Worm (Caenorhabditis elegans) whole organism, mixed stage, embryonic: ENCODE measurements around the gene K08E5.1.

ENCODE experiments used
- bed-3 ChIP-seq: fragments of 200-800 bp; sonication (Bioruptor generic); optimal IDR thresholded peaks from 3 replicates; lab custom pipeline; 2018; ENCODE audit warnings: mild to moderate bottlenecking, missing genetic modification characterization, moderate library complexity, missing compliant biosample characterization
- blmp-1 ChIP-seq: fragments of 150-350 bp; optimal IDR thresholded peaks from 2 replicates; lab custom pipeline; 2014; ENCODE audit warnings: missing biosample characterization, missing genetic modification characterization
- ceh-39 ChIP-seq: fragments of 150-350 bp; optimal IDR thresholded peaks from 2 replicates; lab custom pipeline; 2014; ENCODE audit warnings: missing biosample characterization, missing genetic modification characterization
- ceh-43 ChIP-seq: fragments of 200-800 bp; sonication (Bioruptor generic); optimal IDR thresholded peaks from 2 replicates; lab custom pipeline; 2018; ENCODE audit warnings: mild to moderate bottlenecking, missing genetic modification characterization, moderate library complexity, missing compliant biosample characterization
- ceh-83 ChIP-seq: fragments of 200-800 bp; sonication (Bioruptor generic); optimal IDR thresholded peaks from 2 replicates; lab custom pipeline; 2018; ENCODE audit warnings: mild to moderate bottlenecking, missing genetic modification characterization, missing compliant biosample characterization
- ces-1 ChIP-seq: fragments of 150-350 bp; optimal IDR thresholded peaks from 2 replicates; lab custom pipeline; 2014; ENCODE audit warnings: missing biosample characterization, missing genetic modification reagents, missing genetic modification characterization
- drap-1 ChIP-seq: fragments of 200-800 bp; sonication (Bioruptor generic); optimal IDR thresholded peaks from 3 replicates; lab custom pipeline; 2018; ENCODE audit warnings: mild to moderate bottlenecking, missing genetic modification characterization, missing compliant biosample characterization
- elt-1 ChIP-seq: sonication (generic microtip); optimal IDR thresholded peaks from 2 replicates; lab custom pipeline; 2017; ENCODE audit warnings: missing genetic modification characterization, mild to moderate bottlenecking, missing compliant biosample characterization, antibody characterized with exemption, moderate library complexity, borderline replicate concordance; ENCODE audit not compliant: insufficient read depth
- elt-3 ChIP-seq: fragments of 150-350 bp; optimal IDR thresholded peaks from 2 replicates; lab custom pipeline; 2014; ENCODE audit warnings: missing biosample characterization, missing genetic modification characterization
- flh-1 ChIP-seq: fragments of 200-800 bp; sonication (Bioruptor generic); optimal IDR thresholded peaks from 2 replicates; lab custom pipeline; 2018; ENCODE audit warnings: mild to moderate bottlenecking, missing genetic modification characterization, moderate library complexity, missing compliant biosample characterization
- ham-2 ChIP-seq: fragments of 200-800 bp; sonication (Bioruptor generic); optimal IDR thresholded peaks from 2 replicates; lab custom pipeline; 2018; ENCODE audit warnings: mild to moderate bottlenecking, missing genetic modification characterization, missing compliant biosample characterization
- hlh-1 ChIP-seq: fragments of 150-350 bp; optimal IDR thresholded peaks from 2 replicates; lab custom pipeline; 2014; ENCODE audit warnings: missing biosample characterization, missing genetic modification reagents, missing genetic modification characterization
- lin-13 ChIP-seq: fragments of 150-350 bp; optimal IDR thresholded peaks from 2 replicates; lab custom pipeline; 2014; ENCODE audit warnings: missing biosample characterization, missing genetic modification characterization
- lin-32 ChIP-seq: fragments of 200-800 bp; sonication (Bioruptor generic); optimal IDR thresholded peaks from 2 replicates; lab custom pipeline; 2018; ENCODE audit warnings: mild to moderate bottlenecking, missing genetic modification characterization, missing compliant biosample characterization
- lsy-2 ChIP-seq: fragments of 150-350 bp; optimal IDR thresholded peaks from 2 replicates; lab custom pipeline; 2014; ENCODE audit warnings: missing biosample characterization, missing genetic modification characterization
- mab-5 ChIP-seq: fragments of 150-350 bp; optimal IDR thresholded peaks from 2 replicates; lab custom pipeline; 2014; ENCODE audit warnings: missing biosample characterization, missing genetic modification characterization
- mep-1 ChIP-seq: fragments of 150-350 bp; optimal IDR thresholded peaks from 2 replicates; lab custom pipeline; 2017; ENCODE audit warnings: missing biosample characterization, missing genetic modification reagents, missing genetic modification characterization, inconsistent platforms
- mls-2 ChIP-seq: sonication (generic microtip); optimal IDR thresholded peaks from 2 replicates; lab custom pipeline; 2016; ENCODE audit warnings: mild to moderate bottlenecking, missing genetic modification characterization, moderate library complexity, missing compliant biosample characterization
- nhr-12 ChIP-seq: fragments of 150-350 bp; optimal IDR thresholded peaks from 2 replicates; lab custom pipeline; 2014; ENCODE audit warnings: missing biosample characterization, missing genetic modification characterization
- nhr-2 ChIP-seq: fragments of 150-350 bp; optimal IDR thresholded peaks from 2 replicates; lab custom pipeline; 2014; ENCODE audit warnings: missing biosample characterization, missing genetic modification characterization
- nhr-237 ChIP-seq: fragments of 150-350 bp; optimal IDR thresholded peaks from 2 replicates; lab custom pipeline; 2014; ENCODE audit warnings: missing biosample characterization, missing genetic modification characterization
- nhr-28 ChIP-seq: fragments of 150-350 bp; optimal IDR thresholded peaks from 2 replicates; lab custom pipeline; 2014; ENCODE audit warnings: missing biosample characterization, missing genetic modification characterization
- nhr-76 ChIP-seq: sonication (generic microtip); optimal IDR thresholded peaks from 2 replicates; lab custom pipeline; 2017; ENCODE audit warnings: missing biosample characterization, missing genetic modification characterization
- pha-4 ChIP-seq: fragments of 150-350 bp; optimal IDR thresholded peaks from 2 replicates; lab custom pipeline; 2018; ENCODE audit warnings: missing biosample characterization, missing genetic modification reagents, missing genetic modification characterization
- sem-2 ChIP-seq: fragments of 200-800 bp; sonication (Bioruptor generic); optimal IDR thresholded peaks from 2 replicates; lab custom pipeline; 2018; ENCODE audit warnings: mild to moderate bottlenecking, missing genetic modification characterization, missing compliant biosample characterization
- snpc-4 ChIP-seq: fragments of 150-350 bp; optimal IDR thresholded peaks from 2 replicates; lab custom pipeline; 2014; ENCODE audit warnings: missing biosample characterization, missing genetic modification characterization
- sptf-1 ChIP-seq: sonication (generic microtip); optimal IDR thresholded peaks from 2 replicates; lab custom pipeline; 2017; ENCODE audit warnings: mild to moderate bottlenecking, missing genetic modification characterization, moderate library complexity, missing compliant biosample characterization
- tbx-8 ChIP-seq: fragments of 200-800 bp; sonication (Bioruptor generic); optimal IDR thresholded peaks from 2 replicates; lab custom pipeline; 2018; ENCODE audit warnings: mild to moderate bottlenecking, missing genetic modification characterization, moderate library complexity, missing compliant biosample characterization
- unc-120 ChIP-seq: sonication (generic microtip); optimal IDR thresholded peaks from 2 replicates; lab custom pipeline; 2017; ENCODE audit warnings: missing genetic modification characterization, missing compliant biosample characterization; ENCODE audit not compliant: poor library complexity, severe bottlenecking
- unc-39 ChIP-seq: fragments of 150-350 bp; optimal IDR thresholded peaks from 2 replicates; lab custom pipeline; 2014; ENCODE audit warnings: missing biosample characterization, missing genetic modification characterization
- zip-8 ChIP-seq: fragments of 150-350 bp; optimal IDR thresholded peaks from 2 replicates; lab custom pipeline; 2014; ENCODE audit warnings: missing biosample characterization, missing genetic modification characterization
- ztf-11 ChIP-seq: fragments of 150-350 bp; optimal IDR thresholded peaks from 2 replicates; lab custom pipeline; 2014; ENCODE audit warnings: missing biosample characterization, missing genetic modification characterization

The K08E5.1 gene

ce11 chrIII:10153003-10153402, 6.4 kb upstream of the K08E5.1 start:
- TF ChIP-seq mls-2, result no peak
- TF ChIP-seq ces-1 (GFP tag; lab: Kevin White, UChicago), result peak; percentile 84
- no peak for TF ChIP-seq zip-8 (tag; lab: Kevin White, UChicago)
- no peak for TF ChIP-seq ceh-39 (tag; lab: Kevin White, UChicago)

ce11 chrIII:10152495-10152894, 5.9 kb upstream of the K08E5.1 start, which contains the start of gene nac-3:
Gene nac-3, plus strand, starts transcription at chrIII:10152795.
- TF ChIP-seq lsy-2 (tag; lab: Kevin White, UChicago) (no peak), lin-13 (tag; lab: Kevin White, UChicago) (no peak), ztf-11 (tag; lab: Kevin White, UChicago) (no peak), unc-120 (no peak), blmp-1 (tag; lab: Kevin White, UChicago) (no peak), nhr-237 (tag; lab: Kevin White, UChicago) (no peak), drap-1 (GFP tag; lab: Kevin White, UChicago) (no peak), tbx-8 (GFP tag; lab: Kevin White, UChicago) (no peak), nhr-12 (no peak), mab-5 (no peak), hlh-1 (no peak), mls-2 (no peak), snpc-4 (tag; lab: Kevin White, UChicago) (no peak), pha-4 (tag; lab: Kevin White, UChicago) (no peak)

- TF ChIP-seq unc-39 (tag; lab: Kevin White, UChicago) (no peak), bed-3 (GFP tag; lab: Kevin White, UChicago) (no peak), ham-2 (GFP tag; lab: Kevin White, UChicago) (no peak), snpc-4 (tag; lab: Kevin White, UChicago) (no peak), lin-32 (GFP tag; lab: Kevin White, UChicago) (no peak), unc-120 (peak; percentile 16), zip-8 (tag; lab: Kevin White, UChicago) (no peak), pha-4 (tag; lab: Kevin White, UChicago) (no peak), drap-1 (GFP tag; lab: Kevin White, UChicago) (no peak), mep-1 (tag; lab: Kevin White, UChicago) (no peak), ces-1 (GFP tag; lab: Kevin White, UChicago) (peak; percentile 44), flh-1 (GFP tag; lab: Kevin White, UChicago) (no peak), ztf-11 (tag; lab: Kevin White, UChicago) (no peak), nhr-76 (tag; lab: Kevin White, UChicago) (no peak)
Measured at ce11 chrIII:10151719-10152118, 5.1 kb upstream of the K08E5.1 start.

- TF ChIP-seq ceh-39 (tag; lab: Kevin White, UChicago), result no peak
- TF ChIP-seq drap-1 (GFP tag; lab: Kevin White, UChicago), result no peak
- TF ChIP-seq hlh-1, result no peak
- no peak for TF ChIP-seq mls-2
- TF ChIP-seq nhr-76 (tag; lab: Kevin White, UChicago), result no peak
- no peak for TF ChIP-seq bed-3 (GFP tag; lab: Kevin White, UChicago)
- TF ChIP-seq zip-8 (tag; lab: Kevin White, UChicago), result no peak
- TF ChIP-seq ces-1 (GFP tag; lab: Kevin White, UChicago), result no peak
- TF ChIP-seq lin-32 (GFP tag; lab: Kevin White, UChicago), result no peak
- no peak for TF ChIP-seq unc-120
- TF ChIP-seq sem-2 (GFP tag; lab: Kevin White, UChicago), result no peak
- no peak for TF ChIP-seq sptf-1 (tag; lab: Kevin White, UChicago)
- TF ChIP-seq lin-13 (tag; lab: Kevin White, UChicago), result no peak
- TF ChIP-seq mep-1 (tag; lab: Kevin White, UChicago), result no peak
- TF ChIP-seq elt-1 (tag; lab: Kevin White, UChicago), result no peak
- no peak for TF ChIP-seq nhr-12
Measured at ce11 chrIII:10150710-10151109, 4.1 kb upstream of the K08E5.1 start.

- TF ChIP-seq mls-2 (no peak), ztf-11 (tag; lab: Kevin White, UChicago) (no peak), nhr-28 (tag; lab: Kevin White, UChicago) (no peak)
Measured at ce11 chrIII:10149910-10150309, 3.3 kb upstream of the K08E5.1 start.

ce11 chrIII:10140732-10141131, 5.9 kb downstream of the K08E5.1 start, which contains the start of gene K08E5.6:
Gene K08E5.6, plus strand, starts transcription at chrIII:10141032.
- TF ChIP-seq flh-1 (GFP tag; lab: Kevin White, UChicago) (no peak), zip-8 (tag; lab: Kevin White, UChicago) (no peak), drap-1 (GFP tag; lab: Kevin White, UChicago) (no peak), sem-2 (GFP tag; lab: Kevin White, UChicago) (no peak), ceh-39 (tag; lab: Kevin White, UChicago) (no peak), nhr-2 (tag; lab: Kevin White, UChicago) (no peak), ceh-43 (GFP tag; lab: Kevin White, UChicago) (no peak), ham-2 (GFP tag; lab: Kevin White, UChicago) (no peak), elt-3 (tag; lab: Kevin White, UChicago) (no peak), ceh-83 (GFP tag; lab: Kevin White, UChicago) (no peak)
- TF ChIP-seq, all 35 proteins: peak for 0
